Worm (Caenorhabditis elegans) whole organism, L1 larva: ENCODE measurements around the gene sde-2.

Experiments used
- C16A3.4 ChIP-seq: fragments of 150-350 bp; optimal IDR thresholded peaks from 2 replicates; lab custom pipeline; 2014; ENCODE audit warnings: missing biosample characterization, missing genetic modification characterization
- aha-1 ChIP-seq: fragments of 150-350 bp; optimal IDR thresholded peaks from 2 replicates; lab custom pipeline; 2014; ENCODE audit warnings: missing biosample characterization, missing genetic modification characterization
- alr-1 ChIP-seq: fragments of 200-800 bp; sonication (Bioruptor generic); optimal IDR thresholded peaks from 2 replicates; lab custom pipeline; 2018; ENCODE audit warnings: borderline replicate concordance, mild to moderate bottlenecking, missing genetic modification characterization, missing compliant biosample characterization
- aly-2 ChIP-seq: fragments of 150-350 bp; optimal IDR thresholded peaks from 2 replicates; lab custom pipeline; 2014; ENCODE audit warnings: missing biosample characterization, missing genetic modification characterization
- blmp-1 ChIP-seq: fragments of 150-350 bp; optimal IDR thresholded peaks from 2 replicates; lab custom pipeline; 2014; ENCODE audit warnings: missing biosample characterization, missing genetic modification characterization
- ceh-63 ChIP-seq: fragments of 200-800 bp; sonication (Bioruptor generic); optimal IDR thresholded peaks from 2 replicates; lab custom pipeline; 2018; ENCODE audit warnings: mild to moderate bottlenecking, missing genetic modification characterization, missing compliant biosample characterization
- ceh-8 ChIP-seq: fragments of 200-800 bp; sonication (Bioruptor generic); optimal IDR thresholded peaks from 2 replicates; lab custom pipeline; 2018; ENCODE audit warnings: mild to moderate bottlenecking, missing genetic modification characterization, moderate library complexity, missing compliant biosample characterization
- ceh-88 ChIP-seq: fragments of 200-800 bp; sonication (Bioruptor generic); IDR thresholded peaks from 2 replicates; pipeline ENCODE4 v1.3.6; 2022; ENCODE audit warnings: missing genetic modification characterization, missing compliant biosample characterization
- ces-1 ChIP-seq: fragments of 150-350 bp; optimal IDR thresholded peaks from 2 replicates; lab custom pipeline; 2014; ENCODE audit warnings: missing biosample characterization, missing genetic modification reagents, missing genetic modification characterization
- efl-1 ChIP-seq, 4 experiments: fragments of 150-350 bp; optimal IDR thresholded peaks in 3 of 4; peaks in 1 of 4; 1 replicate in 1 of 4; 2 replicates in 3 of 4; lab custom pipeline; 2014; ENCODE audit warnings: missing biosample characterization in 2 of 4, missing genetic modification characterization in 2 of 4, missing genetic modification reagents in 2 of 4
- egl-13 ChIP-seq: sonication (generic microtip); optimal IDR thresholded peaks from 2 replicates; lab custom pipeline; 2016; ENCODE audit warnings: missing genotype, missing genetic modification reagents, missing genetic modification characterization, missing compliant biosample characterization
- elt-2 ChIP-seq: sonication (generic microtip); optimal IDR thresholded peaks from 2 replicates; lab custom pipeline; 2016; ENCODE audit warnings: missing genetic modification characterization, mild to moderate bottlenecking, inconsistent platforms, missing compliant biosample characterization, missing genetic modification reagents
- ets-5 ChIP-seq: fragments of 200-800 bp; sonication (Bioruptor generic); IDR thresholded peaks from 2 replicates; pipeline ENCODE4 v1.3.6; 2022; ENCODE audit warnings: missing genetic modification characterization, missing compliant biosample characterization
- fkh-8 ChIP-seq: sonication (generic microtip); optimal IDR thresholded peaks from 2 replicates; lab custom pipeline; 2016; ENCODE audit warnings: mild to moderate bottlenecking, missing genetic modification characterization, missing compliant biosample characterization
- fos-1 ChIP-seq: fragments of 150-350 bp; optimal IDR thresholded peaks from 2 replicates; lab custom pipeline; 2014; ENCODE audit warnings: missing biosample characterization, missing genetic modification characterization
- hlh-17 ChIP-seq: fragments of 200-800 bp; sonication (Bioruptor generic); optimal IDR thresholded peaks from 2 replicates; lab custom pipeline; 2018; ENCODE audit warnings: missing genetic modification characterization, mild to moderate bottlenecking, missing compliant biosample characterization, moderate library complexity, borderline replicate concordance
- irx-1 ChIP-seq: sonication (generic microtip); optimal IDR thresholded peaks from 2 replicates; lab custom pipeline; 2016; ENCODE audit warnings: missing genetic modification characterization, missing compliant biosample characterization
- jun-1 ChIP-seq: fragments of 150-350 bp; optimal IDR thresholded peaks from 2 replicates; lab custom pipeline; 2014; ENCODE audit warnings: missing biosample characterization, missing genetic modification reagents, missing genetic modification characterization
- lin-14 ChIP-seq: fragments of 200-800 bp; sonication (Bioruptor generic); optimal IDR thresholded peaks from 2 replicates; lab custom pipeline; 2018; ENCODE audit warnings: mild to moderate bottlenecking, missing genetic modification characterization, moderate library complexity, missing compliant biosample characterization
- lin-15B ChIP-seq: fragments of 150-350 bp; sonication (generic microtip); optimal IDR thresholded peaks from 3 replicates; lab custom pipeline; 2014; ENCODE audit warnings: missing biosample characterization, missing genetic modification characterization
- lin-39 ChIP-seq: fragments of 150-350 bp; optimal IDR thresholded peaks from 2 replicates; lab custom pipeline; 2014; ENCODE audit warnings: missing biosample characterization, missing genetic modification reagents, missing genetic modification characterization
- lir-3 ChIP-seq: sonication (generic microtip); optimal IDR thresholded peaks from 2 replicates; lab custom pipeline; 2016; ENCODE audit warnings: mild to moderate bottlenecking, missing genetic modification characterization, moderate library complexity, missing compliant biosample characterization; ENCODE audit not compliant: poor library complexity
- lsy-2 ChIP-seq, 2 experiments: fragments of 150-350 bp; optimal IDR thresholded peaks; 2 replicates each; lab custom pipeline; 2014; ENCODE audit warnings: missing biosample characterization in 2 of 2, missing genetic modification characterization in 2 of 2
- mdl-1 ChIP-seq, 2 experiments: fragments of 150-350 bp; optimal IDR thresholded peaks; 2 replicates each; lab custom pipeline; 2014 to 2017; ENCODE audit warnings: missing biosample characterization in 2 of 2, missing genetic modification characterization in 2 of 2, inconsistent platforms in 1 of 2
- mef-2 ChIP-seq: fragments of 150-350 bp; optimal IDR thresholded peaks from 2 replicates; lab custom pipeline; 2014; ENCODE audit warnings: missing biosample characterization, missing genetic modification characterization
- mep-1 ChIP-seq: fragments of 150-350 bp; optimal IDR thresholded peaks from 2 replicates; lab custom pipeline; 2014; ENCODE audit warnings: missing biosample characterization, missing genetic modification characterization
- nhr-20 ChIP-seq: sonication (generic microtip); optimal IDR thresholded peaks from 2 replicates; lab custom pipeline; 2016; ENCODE audit warnings: mild to moderate bottlenecking, missing genetic modification characterization, missing compliant biosample characterization
- nhr-71 ChIP-seq: sonication (generic microtip); optimal IDR thresholded peaks from 2 replicates; lab custom pipeline; 2016; ENCODE audit warnings: mild to moderate bottlenecking, missing genetic modification characterization, moderate library complexity, missing compliant biosample characterization
- nhr-85 ChIP-seq: sonication (generic microtip); peaks from one replicate; lab custom pipeline; 2016; ENCODE audit warnings: missing genetic modification characterization, inconsistent platforms, missing compliant biosample characterization
- nhr-90 ChIP-seq: sonication (generic microtip); optimal IDR thresholded peaks from 2 replicates; lab custom pipeline; 2016; ENCODE audit warnings: mild to moderate bottlenecking, missing genetic modification characterization, missing compliant biosample characterization; ENCODE audit not compliant: poor library complexity
- pax-3 ChIP-seq: fragments of 200-800 bp; sonication (Bioruptor generic); optimal IDR thresholded peaks from 2 replicates; lab custom pipeline; 2018; ENCODE audit warnings: mild to moderate bottlenecking, missing genetic modification characterization, moderate library complexity, missing compliant biosample characterization
- rnt-1 ChIP-seq: sonication (generic microtip); optimal IDR thresholded peaks from 2 replicates; lab custom pipeline; 2016; ENCODE audit warnings: mild to moderate bottlenecking, missing genetic modification characterization, moderate library complexity, missing compliant biosample characterization
- skn-1 ChIP-seq: fragments of 150-350 bp; optimal IDR thresholded peaks from 2 replicates; lab custom pipeline; 2014; ENCODE audit warnings: missing biosample characterization, missing genetic modification characterization
- snpc-4 ChIP-seq: fragments of 150-350 bp; optimal IDR thresholded peaks from 2 replicates; lab custom pipeline; 2014; ENCODE audit warnings: missing biosample characterization, missing genetic modification characterization
- snu-23 ChIP-seq: sonication (generic microtip); optimal IDR thresholded peaks from 2 replicates; lab custom pipeline; 2016; ENCODE audit warnings: missing genetic modification characterization, missing compliant biosample characterization
- sox-4 ChIP-seq: sonication (generic microtip); optimal IDR thresholded peaks from 2 replicates; lab custom pipeline; 2016; ENCODE audit warnings: missing genetic modification characterization, missing compliant biosample characterization
- sup-37 ChIP-seq: fragments of 200-800 bp; sonication (Bioruptor generic); optimal IDR thresholded peaks from 2 replicates; lab custom pipeline; 2018; ENCODE audit warnings: mild to moderate bottlenecking, missing genetic modification characterization, missing compliant biosample characterization
- swsn-7 ChIP-seq: sonication (generic microtip); optimal IDR thresholded peaks from 2 replicates; lab custom pipeline; 2016; ENCODE audit warnings: missing genetic modification characterization, missing compliant biosample characterization
- tlp-1 ChIP-seq: fragments of 150-350 bp; optimal IDR thresholded peaks from 2 replicates; lab custom pipeline; 2014; ENCODE audit warnings: missing biosample characterization, missing genetic modification characterization
- unc-130 ChIP-seq: fragments of 150-350 bp; optimal IDR thresholded peaks from 2 replicates; lab custom pipeline; 2017; ENCODE audit warnings: missing biosample characterization, missing genetic modification characterization, inconsistent platforms
- unc-98 ChIP-seq: fragments of 200-800 bp; sonication (Bioruptor generic); IDR thresholded peaks from 2 replicates; pipeline ENCODE4 v1.3.6; 2022; ENCODE audit warnings: missing genetic modification characterization, missing compliant biosample characterization
- xbp-1 ChIP-seq: sonication (generic microtip); optimal IDR thresholded peaks from 2 replicates; lab custom pipeline; 2016; ENCODE audit warnings: missing genetic modification characterization, missing compliant biosample characterization
- zag-1 ChIP-seq: fragments of 150-350 bp; optimal IDR thresholded peaks from 2 replicates; lab custom pipeline; 2014; ENCODE audit warnings: missing biosample characterization, missing genetic modification characterization
- zip-4 ChIP-seq: fragments of 200-800 bp; sonication (Bioruptor generic); optimal IDR thresholded peaks from 2 replicates; lab custom pipeline; 2018; ENCODE audit warnings: mild to moderate bottlenecking, missing genetic modification characterization, moderate library complexity, missing compliant biosample characterization
- ztf-11 ChIP-seq, 2 experiments: sonication (generic microtip); optimal IDR thresholded peaks; 2 replicates each; lab custom pipeline; 2016 to 2017; ENCODE audit warnings: missing genetic modification characterization in 2 of 2, missing biosample characterization in 1 of 2, missing compliant biosample characterization in 1 of 2

The sde-2 gene

ce11 chrV:13625517-13626097, 1.8 kb upstream of the sde-2 start, which contains the start of the genes nduv-2 and F53F4.12 (continued):
- TF ChIP-seq fos-1, result no peak
- no peak for TF ChIP-seq alr-1 (tag; lab: Kevin White, UChicago)
- TF ChIP-seq aha-1, result no peak
- no peak for TF ChIP-seq nhr-20
- no peak for TF ChIP-seq ceh-8 (GFP tag; lab: Kevin White, UChicago)
- TF ChIP-seq hlh-17, result no peak
- TF ChIP-seq skn-1, result peak; percentile 10
- TF ChIP-seq egl-13 (tag; lab: Kevin White, UChicago), result no peak
- TF ChIP-seq snpc-4, result no peak
- peak; percentile 45 for TF ChIP-seq snu-23 (GFP tag; lab: Kevin White, UChicago)
- TF ChIP-seq nhr-85, result no peak
- peak; percentile 67 for TF ChIP-seq rnt-1 (tag; lab: Kevin White, UChicago)
- no peak for TF ChIP-seq fkh-8 (tag; lab: Kevin White, UChicago)
- TF ChIP-seq nhr-90 (tag; lab: Kevin White, UChicago), result no peak
- TF ChIP-seq mep-1 (tag; lab: Kevin White, UChicago), result no peak
- peak; percentile 20 for TF ChIP-seq C16A3.4 (tag; lab: Kevin White, UChicago)
- no peak for TF ChIP-seq swsn-7 (tag; lab: Kevin White, UChicago)
- TF ChIP-seq mdl-1 (tag; optimal IDR thresholded peaks at IDR 0.05; lab: Kevin White, UChicago), result no peak
- TF ChIP-seq mef-2 (tag; lab: Kevin White, UChicago), result no peak

- TF ChIP-seq lin-14 (GFP tag; lab: Kevin White, UChicago) (no peak), nhr-20 (no peak), unc-130 (tag; lab: Kevin White, UChicago) (no peak), mef-2 (tag; lab: Kevin White, UChicago) (no peak)
These were observed 6.8 kb downstream of the sde-2 start, which contains the start of gene H37A05.2 for ce11 chrV:13634149-13634548. H37A05.2 (minus strand) TSS chrV:13634249.

ce11 chrV:13636411-13636810, 9.0 kb downstream of the sde-2 start:
- no peak for TF ChIP-seq efl-1 (optimal IDR thresholded peaks at IDR 0.05; lab: Kevin White, UChicago)
- TF ChIP-seq efl-1 (GFP tag; optimal IDR thresholded peaks at IDR 0.05 in 1 of 2; lab: Kevin White, UChicago), result no peak
- no peak for TF ChIP-seq pax-3 (tag; lab: Kevin White, UChicago)
- no peak for TF ChIP-seq alr-1 (tag; lab: Kevin White, UChicago)
- no peak for TF ChIP-seq aly-2 (tag; lab: Kevin White, UChicago)
- TF ChIP-seq sox-4 (tag; lab: Kevin White, UChicago), result no peak
- TF ChIP-seq nhr-85, result peak; percentile 57
- TF ChIP-seq mef-2 (tag; lab: Kevin White, UChicago), result no peak
- no peak for TF ChIP-seq skn-1
- TF ChIP-seq ceh-88 (GFP tag; lab: Robert Waterston, UW), result no peak
- peak; percentile 0 for TF ChIP-seq nhr-20
- TF ChIP-seq blmp-1, result peak; percentile 73
- TF ChIP-seq irx-1 (tag; lab: Kevin White, UChicago), result no peak
- TF ChIP-seq, all 84 proteins: peak for 3

- peak; percentile 3 for TF ChIP-seq jun-1
- no peak for TF ChIP-seq nhr-90 (tag; lab: Kevin White, UChicago)
- TF ChIP-seq xbp-1 (tag; lab: Kevin White, UChicago), result no peak
- no peak for TF ChIP-seq lin-15B
- peak; percentile 94 for TF ChIP-seq elt-2 (tag; lab: Kevin White, UChicago)
- TF ChIP-seq snpc-4, result no peak
- peak; percentile 20 for TF ChIP-seq nhr-71 (tag; lab: Kevin White, UChicago)
- no peak for TF ChIP-seq alr-1 (tag; lab: Kevin White, UChicago)
- TF ChIP-seq pax-3 (tag; lab: Kevin White, UChicago), result peak; percentile 30
- no peak for TF ChIP-seq hlh-17
- TF ChIP-seq lin-39 (tag; lab: Kevin White, UChicago), result no peak
- TF ChIP-seq ets-5 (GFP tag; lab: Robert Waterston, UW), result no peak
- TF ChIP-seq sup-37, result no peak
- no peak for TF ChIP-seq ceh-8 (GFP tag; lab: Kevin White, UChicago)
- TF ChIP-seq unc-98 (GFP tag; lab: Robert Waterston, UW), result no peak
- no peak for TF ChIP-seq ces-1
- TF ChIP-seq lin-14 (GFP tag; lab: Kevin White, UChicago), result peak; percentile 14
- no peak for TF ChIP-seq zag-1 (tag; lab: Kevin White, UChicago)
- TF ChIP-seq lsy-2 (tag; optimal IDR thresholded peaks at IDR 0.05; lab: Kevin White, UChicago), result no peak
- TF ChIP-seq ceh-63 (GFP tag; lab: Kevin White, UChicago), result no peak
- no peak for TF ChIP-seq zip-4 (GFP tag; lab: Kevin White, UChicago)
- no peak for TF ChIP-seq lir-3 (tag; lab: Kevin White, UChicago)
- no peak for TF ChIP-seq ceh-88 (GFP tag; lab: Robert Waterston, UW)
- TF ChIP-seq tlp-1 (tag; lab: Kevin White, UChicago), result no peak
- no peak for TF ChIP-seq ztf-11 (tag; optimal IDR thresholded peaks at IDR 0.05; lab: Kevin White, UChicago)
These were observed 10.7 kb downstream of the sde-2 start for ce11 chrV:13638040-13638439.
